Worm (Caenorhabditis elegans): Measurements from ENCODE around the gene arcp-1.

arcp-1 gene

ce11 chrIII:3726443-3726842, 32.8 kb downstream of the arcp-1 start, which contains the start of gene gldi-5 (continued):
- TF ChIP-seq ceh-82 (tag; optimal IDR thresholded peaks at IDR 0.05) (no peak), arid-1 (GFP tag; conservative IDR thresholded peaks at IDR 0.05) (no peak)

DNA sequence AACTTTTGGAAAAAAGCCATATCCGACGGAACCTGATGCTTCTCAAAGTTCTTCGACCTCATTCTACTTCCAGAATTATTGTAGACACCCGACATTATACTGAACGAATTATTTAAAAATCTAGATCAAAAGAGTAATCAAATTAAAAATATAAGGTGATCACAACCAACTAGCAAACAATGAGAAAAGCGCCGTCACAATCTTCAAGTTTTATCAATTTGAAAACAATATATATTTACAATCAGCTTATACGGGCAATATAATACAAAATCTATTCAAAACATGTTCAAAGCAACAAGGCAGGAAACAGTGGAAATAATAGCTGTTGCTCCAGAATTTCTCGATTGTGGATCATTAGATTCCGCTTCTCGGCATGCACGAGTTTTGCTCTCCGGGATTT, 34.3 kb downstream of the arcp-1 start, which contains the start of gene C14B1.12:
Gene C14B1.12 (minus strand): TSS at position 101 of the 400 bp plus-strand sequence.
- no peak for TF ChIP-seq F26F4.8 (GFP tag; conservative IDR thresholded peaks at IDR 0.05)
- no peak for TF ChIP-seq zfp-2 (tag; optimal IDR thresholded peaks at IDR 0.05)
- TF ChIP-seq vab-7 (GFP tag; IDR thresholded peaks at IDR 0.05) = no peak
- TF ChIP-seq ZK546.5 (tag; optimal IDR thresholded peaks at IDR 0.05) = no peak

ce11 chrIII:3723726-3724125, 35.5 kb downstream of the arcp-1 start:
- TF ChIP-seq tag-97 (GFP tag; IDR thresholded peaks at IDR 0.05) (no peak), nhr-6 (tag; optimal IDR thresholded peaks at IDR 0.05) (no peak), lir-3 (tag; optimal IDR thresholded peaks at IDR 0.05) (no peak), lin-38 (GFP tag; IDR thresholded peaks at IDR 0.05) (peak; percentile 72), lim-7 (GFP tag; IDR thresholded peaks at IDR 0.05) (no peak), ceh-20 (GFP tag; IDR thresholded peaks at IDR 0.05) (no peak), Y75B8A.6 (GFP tag; IDR thresholded peaks at IDR 0.05) (no peak), unc-130 (GFP tag; optimal IDR thresholded peaks at IDR 0.05) (peak; percentile 0), ces-1 (GFP tag; optimal IDR thresholded peaks at IDR 0.05) (no peak), php-3 (GFP tag; IDR thresholded peaks at IDR 0.05) (no peak)

ce11 chrIII:3719564-3719963, 39.6 kb downstream of the arcp-1 start, which contains the start of gene C14B1.8:
C14B1.8 (minus strand) TSS chrIII:3719680.
- TF ChIP-seq F49E8.2 (tag; optimal IDR thresholded peaks at IDR 0.05; ENCODE audit: borderline replicate concordance) (no peak), mes-2 (tag; optimal IDR thresholded peaks at IDR 0.05; ENCODE audit: poor library complexity, severe bottlenecking) (peak; percentile 68), tra-1 (GFP tag; IDR thresholded peaks at IDR 0.05) (no peak), F44E2.7 (GFP tag; IDR thresholded peaks at IDR 0.05) (no peak), ama-1 (optimal IDR thresholded peaks at IDR 0.05) (peak; percentile 14), unc-130 (GFP tag; optimal IDR thresholded peaks at IDR 0.05) (peak; percentile 55), lin-38 (GFP tag; IDR thresholded peaks at IDR 0.05) (peak; percentile 75), T20F7.1 (GFP tag; optimal IDR thresholded peaks at IDR 0.05) (no peak), nhr-48 (tag; optimal IDR thresholded peaks at IDR 0.05) (no peak)

DNA sequence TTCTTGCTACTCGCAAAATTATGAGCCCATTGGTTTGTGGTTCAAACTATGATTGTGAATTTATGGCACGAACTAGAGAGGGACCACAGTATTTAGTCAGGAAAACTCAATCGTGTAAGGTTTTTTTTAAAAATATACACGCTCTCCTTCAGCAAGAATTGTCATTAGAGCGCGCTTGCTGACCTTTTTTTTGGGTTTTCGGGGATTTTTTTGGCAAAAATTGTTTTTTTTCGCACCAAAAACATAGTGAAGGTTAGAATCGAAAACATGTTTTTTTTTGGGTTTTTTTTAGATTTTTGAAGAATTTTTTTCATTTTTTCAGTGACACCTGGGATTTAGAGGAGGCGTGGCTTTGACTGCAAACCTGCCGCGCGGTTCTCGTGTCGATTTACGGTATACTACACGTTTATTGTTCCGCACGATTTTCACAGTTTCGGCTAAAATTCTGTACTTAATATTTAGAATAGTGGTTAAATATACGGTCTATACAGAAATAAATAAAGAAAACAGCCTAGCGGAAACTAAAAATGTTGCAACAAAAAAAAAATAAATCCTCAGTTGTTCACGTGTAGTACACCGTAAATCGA, 43.0 kb downstream of the arcp-1 start:
- TF ChIP-seq mdl-1 (tag; optimal IDR thresholded peaks at IDR 0.05) (no peak), lin-38 (GFP tag; IDR thresholded peaks at IDR 0.05) (peak; percentile 63), ceh-20 (GFP tag; IDR thresholded peaks at IDR 0.05) (no peak), R02D3.7 (tag; optimal IDR thresholded peaks at IDR 0.05) (peak; percentile 45), duxl-1 (tag; optimal IDR thresholded peaks at IDR 0.05; ENCODE audit: poor library complexity) (no peak), fos-1 (tag; optimal IDR thresholded peaks at IDR 0.05) (no peak)

- TF ChIP-seq lin-29 (GFP tag; IDR thresholded peaks at IDR 0.05) (no peak), mxl-2 (GFP tag; conservative IDR thresholded peaks at IDR 0.05) (no peak), saeg-2 (GFP tag; IDR thresholded peaks at IDR 0.05) (no peak), ZK546.5 (tag; optimal IDR thresholded peaks at IDR 0.05) (no peak)
These were observed 46.0 kb downstream of the arcp-1 start, which contains the start of gene nrde-1 for ce11 chrIII:3713163-3713562. nrde-1 (plus strand) TSS chrIII:3713463.

Measured in whole organism, L4 larva.